Fruit fly (Drosophila melanogaster) whole organism, embryonic: Measurements from ENCODE around the gene CG42340.
A peak's percentile ranks its signal among the peaks of the same experiment; 100 is the strongest.

Experiments
- Antp ChIP-seq: fragments of 200-800 bp; sonication (Bioruptor generic); optimal IDR thresholded peaks from 3 replicates; lab custom pipeline; 2016; ENCODE audit warnings: missing biosample characterization, missing genetic modification characterization
- CG10959 ChIP-seq: fragments of 200-800 bp; sonication (Bioruptor generic); IDR thresholded peaks from 2 replicates; pipeline ENCODE4 v1.3.6; 2022; ENCODE audit warnings: missing biosample characterization, missing genetic modification characterization
- CG10979 ChIP-seq: fragments of 200-800 bp; sonication (Bioruptor generic); optimal IDR thresholded peaks from 2 replicates; lab custom pipeline; 2018; ENCODE audit warnings: missing biosample characterization, mild to moderate bottlenecking, missing genetic modification characterization, moderate library complexity
- CG12155 ChIP-seq: fragments of 200-800 bp; sonication (Bioruptor generic); optimal IDR thresholded peaks from 3 replicates; lab custom pipeline; 2016; ENCODE audit warnings: missing biosample characterization, missing genetic modification characterization
- CG14441 ChIP-seq: fragments of 200-800 bp; sonication (Bioruptor generic); IDR thresholded peaks from 2 replicates; pipeline ENCODE4 v1.3.6; 2022; ENCODE audit warnings: missing biosample characterization, missing genetic modification characterization
- CG14965 ChIP-seq: fragments of 200-800 bp; sonication (Bioruptor generic); optimal IDR thresholded peaks from 2 replicates; lab custom pipeline; 2016; ENCODE audit warnings: missing biosample characterization, missing genetic modification characterization, borderline replicate concordance
- CG1647 ChIP-seq: fragments of 200-800 bp; sonication (Bioruptor generic); optimal IDR thresholded peaks from 3 replicates; lab custom pipeline; 2016; ENCODE audit warnings: missing biosample characterization, missing genetic modification characterization
- CG18599 ChIP-seq: fragments of 200-800 bp; sonication (Bioruptor generic); optimal IDR thresholded peaks from 3 replicates; lab custom pipeline; 2017; ENCODE audit warnings: missing biosample characterization, missing genetic modification characterization, mild to moderate bottlenecking, moderate library complexity, missing genetic modification reagents
- CG18764 ChIP-seq: fragments of 200-800 bp; sonication (Bioruptor generic); optimal IDR thresholded peaks from 3 replicates; lab custom pipeline; 2016; ENCODE audit warnings: missing biosample characterization, missing genetic modification characterization
- CG2116 ChIP-seq: fragments of 200-800 bp; sonication (Bioruptor generic); optimal IDR thresholded peaks from 3 replicates; lab custom pipeline; 2018; ENCODE audit warnings: missing biosample characterization, mild to moderate bottlenecking, missing genetic modification characterization
- CG2120 ChIP-seq: fragments of 200-800 bp; sonication (Bioruptor generic); optimal IDR thresholded peaks from 3 replicates; lab custom pipeline; 2016; ENCODE audit warnings: missing biosample characterization, missing genetic modification characterization
- CG30431 ChIP-seq: fragments of 200-800 bp; sonication (Bioruptor generic); optimal IDR thresholded peaks from 2 replicates; lab custom pipeline; 2017; ENCODE audit warnings: missing biosample characterization, missing genetic modification characterization
- CG32532 ChIP-seq: fragments of 200-800 bp; sonication (Bioruptor generic); IDR thresholded peaks from 2 replicates; pipeline ENCODE4 v1.3.6; 2022; ENCODE audit warnings: missing biosample characterization, missing genetic modification characterization
- CG3281 ChIP-seq: fragments of 200-800 bp; sonication (Bioruptor generic); optimal IDR thresholded peaks from 3 replicates; lab custom pipeline; 2017; ENCODE audit warnings: missing biosample characterization, mild to moderate bottlenecking, missing genetic modification characterization
- CG33213 ChIP-seq: fragments of 200-800 bp; sonication (Bioruptor generic); optimal IDR thresholded peaks from 3 replicates; lab custom pipeline; 2016; ENCODE audit warnings: missing biosample characterization, missing genetic modification characterization
- CG3995 ChIP-seq: fragments of 200-800 bp; sonication (Bioruptor generic); optimal IDR thresholded peaks from 3 replicates; lab custom pipeline; 2016; ENCODE audit warnings: missing biosample characterization, missing genetic modification characterization
- CG42726 ChIP-seq: fragments of 200-800 bp; sonication (Bioruptor generic); IDR thresholded peaks from 2 replicates; pipeline ENCODE4 v1.3.6; 2022; ENCODE audit warnings: missing biosample characterization, missing genetic modification characterization; ENCODE audit not compliant: partially characterized antibody
- CG4360 ChIP-seq: fragments of 200-800 bp; sonication (Bioruptor generic); IDR thresholded peaks from 2 replicates; pipeline ENCODE4 v1.3.6; 2022; ENCODE audit warnings: missing biosample characterization, missing genetic modification characterization
- CG4730 ChIP-seq: fragments of 200-800 bp; sonication (Bioruptor generic); IDR thresholded peaks from 2 replicates; pipeline ENCODE4 v1.3.6; 2022; ENCODE audit warnings: missing biosample characterization, missing genetic modification characterization
- CG4820 ChIP-seq: fragments of 200-800 bp; sonication (Bioruptor generic); optimal IDR thresholded peaks from 3 replicates; lab custom pipeline; 2016; ENCODE audit warnings: missing biosample characterization, missing genetic modification characterization
- CG6254 ChIP-seq: fragments of 200-800 bp; sonication (Bioruptor generic); optimal IDR thresholded peaks from 3 replicates; lab custom pipeline; 2017; ENCODE audit warnings: mild to moderate bottlenecking, missing biosample characterization, missing genetic modification reagents, missing genetic modification characterization
- CG6689 ChIP-seq: fragments of 200-800 bp; sonication (Bioruptor generic); IDR thresholded peaks from 2 replicates; pipeline ENCODE4 v1.3.6; 2022; ENCODE audit warnings: missing biosample characterization, missing genetic modification characterization
- CG7271 ChIP-seq: fragments of 200-800 bp; sonication (Bioruptor generic); optimal IDR thresholded peaks from 2 replicates; lab custom pipeline; 2018; ENCODE audit warnings: missing biosample characterization, mild to moderate bottlenecking, missing genetic modification characterization, moderate library complexity
- CG9609 ChIP-seq: fragments of 200-800 bp; sonication (Bioruptor generic); optimal IDR thresholded peaks from 3 replicates; lab custom pipeline; 2016; ENCODE audit warnings: missing biosample characterization, missing genetic modification characterization
- CG9797 ChIP-seq: fragments of 200-800 bp; sonication (Bioruptor generic); optimal IDR thresholded peaks from 3 replicates; lab custom pipeline; 2018; ENCODE audit warnings: missing biosample characterization, mild to moderate bottlenecking, missing genetic modification characterization
- CkIIα-i1 ChIP-seq: fragments of 200-800 bp; sonication (Bioruptor generic); IDR thresholded peaks from 2 replicates; pipeline ENCODE4 v1.3.6; 2022; ENCODE audit warnings: missing biosample characterization, missing genetic modification characterization
- CoRest ChIP-seq: fragments of 200-800 bp; sonication (Bioruptor generic); optimal IDR thresholded peaks from 3 replicates; lab custom pipeline; 2018; ENCODE audit warnings: missing biosample characterization, mild to moderate bottlenecking, missing genetic modification characterization, moderate library complexity
- Dfd ChIP-seq, 2 experiments: fragments of >200 bp; optimal IDR thresholded peaks; 2 replicates each; lab custom pipeline; 2017; ENCODE audit warnings: missing biosample characterization in 2 of 2, missing genetic modification characterization in 2 of 2
- Drgx ChIP-seq: fragments of 200-800 bp; sonication (Bioruptor generic); IDR thresholded peaks from 2 replicates; pipeline ENCODE4 v1.3.6; 2022; ENCODE audit warnings: missing biosample characterization, missing genetic modification characterization
- ERR ChIP-seq: fragments of 200-800 bp; sonication (Bioruptor generic); optimal IDR thresholded peaks from 2 replicates; lab custom pipeline; 2016; ENCODE audit warnings: missing biosample characterization, missing genetic modification characterization
- Fer1 ChIP-seq: fragments of 200-800 bp; sonication (Bioruptor generic); optimal IDR thresholded peaks from 2 replicates; lab custom pipeline; 2017; ENCODE audit warnings: missing biosample characterization, mild to moderate bottlenecking, missing genetic modification characterization
- H2.0 ChIP-seq: fragments of 200-800 bp; sonication (Bioruptor generic); IDR thresholded peaks from 2 replicates; pipeline ENCODE4 v1.3.6; 2022; ENCODE audit warnings: missing biosample characterization, missing genetic modification characterization
- Hr51 ChIP-seq, 2 experiments: fragments of 200-800 bp; sonication (Bioruptor generic); optimal IDR thresholded peaks; 2 replicates in 1 of 2; 3 replicates in 1 of 2; lab custom pipeline; 2016 to 2018; ENCODE audit warnings: missing biosample characterization in 2 of 2, missing genetic modification characterization in 2 of 2, mild to moderate bottlenecking in 1 of 2, moderate library complexity in 1 of 2
- Myb ChIP-seq: fragments of 200-800 bp; sonication (Bioruptor generic); optimal IDR thresholded peaks from 2 replicates; lab custom pipeline; 2016; ENCODE audit warnings: missing biosample characterization, missing genetic modification characterization
- Nf-YA ChIP-seq: fragments of 200-800 bp; sonication (Bioruptor generic); IDR thresholded peaks from 2 replicates; pipeline ENCODE4 v1.3.6; 2022; ENCODE audit warnings: missing biosample characterization, missing genetic modification characterization
- az2 ChIP-seq: fragments of 200-800 bp; sonication (Bioruptor generic); optimal IDR thresholded peaks from 3 replicates; lab custom pipeline; 2016; ENCODE audit warnings: missing biosample characterization, missing genetic modification characterization
- crol ChIP-seq: fragments of 200-800 bp; sonication (Bioruptor generic); IDR thresholded peaks from 2 replicates; pipeline ENCODE4 v1.3.6; 2022; ENCODE audit warnings: missing biosample characterization, missing genetic modification characterization
- dpn ChIP-seq, 2 experiments: fragments of 200-800 bp; sonication (Bioruptor generic); optimal IDR thresholded peaks; 3 replicates each; lab custom pipeline; 2016; ENCODE audit warnings: missing biosample characterization in 2 of 2, missing genetic modification characterization in 2 of 2
- gsb ChIP-seq: fragments of 200-800 bp; sonication (Bioruptor generic); IDR thresholded peaks from 2 replicates; pipeline ENCODE4 v1.3.6; 2022; ENCODE audit warnings: missing biosample characterization, missing genetic modification characterization
- ham ChIP-seq: fragments of 200-800 bp; sonication (Bioruptor generic); IDR thresholded peaks from 2 replicates; pipeline ENCODE4 v1.3.6; 2022; ENCODE audit warnings: missing biosample characterization, missing genetic modification characterization
- her ChIP-seq: fragments of 200-800 bp; sonication (Bioruptor generic); optimal IDR thresholded peaks from 2 replicates; lab custom pipeline; 2016; ENCODE audit warnings: missing biosample characterization, missing genetic modification characterization
- kni ChIP-seq: fragments of 200-800 bp; sonication (Bioruptor generic); optimal IDR thresholded peaks from 3 replicates; lab custom pipeline; 2017; ENCODE audit warnings: mild to moderate bottlenecking, missing biosample characterization, missing genetic modification reagents, missing genetic modification characterization
- otp ChIP-seq: fragments of 200-800 bp; sonication (Bioruptor generic); IDR thresholded peaks from 3 replicates; pipeline ENCODE4, ENCODE4 v1.3.6; 2022; ENCODE audit warnings: missing biosample characterization, missing genetic modification characterization
- pros ChIP-seq: fragments of 200-800 bp; sonication (Bioruptor generic); optimal IDR thresholded peaks from 3 replicates; lab custom pipeline; 2019; ENCODE audit warnings: missing biosample characterization, mild to moderate bottlenecking, missing genetic modification characterization, moderate library complexity
- sens-2 ChIP-seq: fragments of 200-800 bp; sonication (Bioruptor generic); IDR thresholded peaks from 2 replicates; pipeline ENCODE4 v1.3.6; 2022; ENCODE audit warnings: missing biosample characterization, missing genetic modification characterization
- sim ChIP-seq: fragments of 200-800 bp; sonication (Bioruptor generic); IDR thresholded peaks from 2 replicates; pipeline ENCODE4 v1.3.6; 2022; ENCODE audit warnings: missing biosample characterization, missing genetic modification characterization
- unpg ChIP-seq: fragments of 200-800 bp; sonication (Bioruptor generic); optimal IDR thresholded peaks from 3 replicates; lab custom pipeline; 2018; ENCODE audit warnings: missing biosample characterization, mild to moderate bottlenecking, missing genetic modification characterization, moderate library complexity
- usp ChIP-seq: fragments of >200 bp; optimal IDR thresholded peaks from 2 replicates; lab custom pipeline; 2017; ENCODE audit warnings: missing biosample characterization, missing genetic modification characterization
- wor ChIP-seq: fragments of 200-800 bp; sonication (Bioruptor generic); IDR thresholded peaks from 2 replicates; pipeline ENCODE4 v1.3.6; 2022; ENCODE audit warnings: missing biosample characterization, missing genetic modification characterization
- zen ChIP-seq: fragments of 200-800 bp; sonication (Bioruptor generic); optimal IDR thresholded peaks from 3 replicates; lab custom pipeline; 2018; ENCODE audit warnings: missing biosample characterization, mild to moderate bottlenecking, missing genetic modification characterization, moderate library complexity
- zf30C ChIP-seq: fragments of 200-800 bp; sonication (Bioruptor generic); optimal IDR thresholded peaks from 3 replicates; lab custom pipeline; 2018; ENCODE audit warnings: missing biosample characterization, mild to moderate bottlenecking, missing genetic modification characterization

CG42340 gene

DNA sequence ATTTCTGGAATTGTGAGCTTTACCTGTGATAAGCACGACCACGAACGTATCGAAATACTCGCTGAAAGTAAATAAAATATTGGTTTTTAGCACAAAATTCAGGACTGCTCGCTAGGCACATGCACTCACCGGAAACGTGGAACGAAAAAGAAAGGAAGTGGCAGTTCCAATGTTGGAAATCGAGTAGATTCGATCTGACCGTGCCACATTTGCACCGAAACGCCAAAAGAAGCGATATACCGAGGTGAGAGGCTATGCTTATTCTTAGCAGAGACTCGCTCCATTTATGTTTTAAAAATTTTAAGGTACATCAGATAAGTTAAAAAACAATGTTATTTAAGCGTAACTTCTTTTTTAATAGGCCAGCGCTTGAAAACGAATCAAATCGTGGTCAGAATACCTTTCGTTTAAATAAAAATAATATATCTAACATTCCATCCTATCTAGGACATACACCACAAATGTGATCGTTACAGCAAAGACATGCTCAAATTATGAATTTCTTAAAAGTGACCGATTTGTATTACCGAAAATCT lies 9.0 kb upstream of the CG42340 start, which contains the start of gene RpL7A (continued):
- TF ChIP-seq Hr51 (GFP tag; optimal IDR thresholded peaks at IDR 0.05; lab: Kevin White, UChicago) (peak; percentile 31 to 38), CG3281 (GFP tag; lab: Kevin White, UChicago) (peak; percentile 77), zen (no peak), kni (peak; percentile 24), Drgx (GFP tag; lab: Robert Waterston, UW) (peak; percentile 32; the same call in 1 of the 2 replicates), CG30431 (GFP tag; lab: Kevin White, UChicago) (peak; percentile 31), CG9609 (GFP tag; lab: Kevin White, UChicago) (peak; percentile 42), CG10979 (tag; lab: Kevin White, UChicago) (peak; percentile 13), sim (GFP tag; lab: Robert Waterston, UW) (peak; percentile 50; the same call in 1 of the 2 replicates), CG33213 (GFP tag; lab: Kevin White, UChicago) (peak; percentile 62), zf30C (GFP tag; lab: Kevin White, UChicago) (no peak), CG18599 (GFP tag; lab: Kevin White, UChicago) (peak; percentile 71), unpg (GFP tag; lab: Kevin White, UChicago) (peak; percentile 62), CG2116 (no peak), CkIIα-i1 (no peak), CG32532 (GFP tag; lab: Robert Waterston, UW) (peak; percentile 72), az2 (GFP tag; lab: Kevin White, UChicago) (no peak), pros (GFP tag; lab: Kevin White, UChicago) (no peak), her (GFP tag; lab: Kevin White, UChicago) (peak; percentile 53), CG4820 (peak; percentile 28), gsb (GFP tag; lab: Robert Waterston, UW) (peak; percentile 35; the same call in 1 of the 2 replicates), CG1647 (GFP tag; lab: Kevin White, UChicago) (no peak), CG10959 (GFP tag; lab: Robert Waterston, UW) (0 out of 2 replicates have a peak, but pooled peaks have one; percentile 43), CG42726 (no peak), usp (no peak), CG18764 (GFP tag; lab: Kevin White, UChicago) (peak; percentile 31), wor (GFP tag; lab: Robert Waterston, UW) (no peak), Fer1 (peak; percentile 73), ERR (GFP tag; lab: Kevin White, UChicago) (no peak), CG4360 (GFP tag; lab: Robert Waterston, UW) (peak; percentile 19; the same call in 1 of the 2 replicates), CG9797 (peak; percentile 75), CG3995 (GFP tag; lab: Kevin White, UChicago) (peak; percentile 57), CG6689 (GFP tag; lab: Robert Waterston, UW) (no peak), CG4730 (GFP tag; lab: Robert Waterston, UW) (peak; percentile 12; the same call in 1 of the 2 replicates), Dfd (GFP tag; optimal IDR thresholded peaks at IDR 0.05; lab: Kevin White, UChicago) (no peak), Antp (peak; percentile 19), H2.0 (GFP tag; lab: Robert Waterston, UW) (peak; percentile 61), Nf-YA (peak; percentile 49; the same call in 1 of the 2 replicates), crol (no peak), CG14965 (no peak), dpn (GFP tag; optimal IDR thresholded peaks at IDR 0.05; lab: Kevin White, UChicago) (peak in 1 of 2 experiments; percentile 61), Myb (GFP tag; lab: Kevin White, UChicago) (peak; percentile 57), otp (GFP tag; lab: Robert Waterston, UW) (peak; percentile 73), CG14441 (peak; percentile 40; the same call in 1 of the 2 replicates), ham (GFP tag; lab: Robert Waterston, UW) (no peak), CG2120 (GFP tag; lab: Kevin White, UChicago) (no peak), CG7271 (peak; percentile 89), CG12155 (GFP tag; lab: Kevin White, UChicago) (peak; percentile 22), sens-2 (no peak), CG6254 (GFP tag; lab: Kevin White, UChicago) (peak; percentile 45), CoRest (tag; lab: Kevin White, UChicago) (peak; percentile 28)
